Fruit fly (Drosophila melanogaster): ENCODE results near the gene CG12480.

CG12480 gene

DNA sequence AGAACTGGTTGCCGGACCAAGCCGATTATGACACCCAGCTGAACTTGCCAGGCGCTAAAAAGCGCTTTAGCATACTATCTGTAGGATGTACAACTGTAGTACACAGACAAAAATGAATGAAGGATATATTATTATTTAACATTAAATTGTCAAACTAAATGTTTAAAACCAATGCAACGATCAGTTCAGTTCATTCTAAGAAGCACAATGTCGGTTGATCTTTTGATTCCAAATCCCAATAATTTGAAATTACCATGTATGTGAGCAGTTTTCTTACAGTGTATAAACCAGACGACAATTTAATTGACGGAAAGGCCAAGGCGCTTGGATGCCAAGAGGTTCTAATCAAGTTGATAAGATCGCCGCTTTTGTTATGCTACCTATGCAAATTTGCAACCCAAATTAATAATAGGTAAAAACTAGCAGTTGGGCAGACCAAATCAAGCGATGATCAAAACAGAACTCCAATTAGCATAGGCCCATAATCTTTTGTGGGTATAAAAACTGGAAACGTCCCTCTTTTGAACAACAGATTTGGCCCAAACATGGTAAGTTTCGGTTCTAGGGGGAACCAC, at the start of gene CG12480 (continued):
- peak; percentile 90 for TF ChIP-seq CG32532 (GFP tag; IDR thresholded peaks at IDR 0.05)
- TF ChIP-seq sqz (GFP tag; optimal IDR thresholded peaks at IDR 0.05) = no peak
- TF ChIP-seq Gsc (GFP tag; IDR thresholded peaks at IDR 0.05) = no peak
- no peak for TF ChIP-seq CG7745 (tag; optimal IDR thresholded peaks at IDR 0.05)
- TF ChIP-seq Awh (GFP tag; IDR thresholded peaks at IDR 0.05) = no peak
- peak; percentile 6 for TF ChIP-seq exex (tag; optimal IDR thresholded peaks at IDR 0.05)
- no peak for TF ChIP-seq zf30C (GFP tag; optimal IDR thresholded peaks at IDR 0.05)
- no peak for TF ChIP-seq CG12236 (GFP tag; optimal IDR thresholded peaks at IDR 0.05)
- no peak for TF ChIP-seq CG9876 (GFP tag; optimal IDR thresholded peaks at IDR 0.05)
- TF ChIP-seq abd-A (tag; optimal IDR thresholded peaks at IDR 0.05) = peak; percentile 28
- no peak for TF ChIP-seq Trl (optimal IDR thresholded peaks at IDR 0.05)
- TF ChIP-seq Trl (GFP tag; optimal IDR thresholded peaks at IDR 0.05) = peak; percentile 4
- TF ChIP-seq chinmo (GFP tag; IDR thresholded peaks at IDR 0.05; ENCODE audit: partially characterized antibody) = no peak
- TF ChIP-seq Hmr (GFP tag; optimal IDR thresholded peaks at IDR 0.05) = peak; percentile 70
- no peak for TF ChIP-seq bsh (GFP tag; optimal IDR thresholded peaks at IDR 0.05)
- TF ChIP-seq danr (GFP tag; IDR thresholded peaks at IDR 0.05) = no peak
- TF ChIP-seq CG14014 (GFP tag; IDR thresholded peaks at IDR 0.05) = peak; percentile 58; the same call in 1 of the 2 replicates
- peak; percentile 53 for TF ChIP-seq HLH54F (GFP tag; optimal IDR thresholded peaks at IDR 0.05)
- no peak for TF ChIP-seq nau (GFP tag; optimal IDR thresholded peaks at IDR 0.05)
- peak; percentile 74 for TF ChIP-seq CG2678 (tag; optimal IDR thresholded peaks at IDR 0.05)
- TF ChIP-seq unc-4 (GFP tag; IDR thresholded peaks at IDR 0.05; ENCODE audit: partially characterized antibody) = no peak
- no peak for TF ChIP-seq her (GFP tag; optimal IDR thresholded peaks at IDR 0.05)
- TF ChIP-seq Meics (GFP tag; optimal IDR thresholded peaks at IDR 0.05) = peak; percentile 73
- peak; percentile 42 for TF ChIP-seq CG17385 (GFP tag; optimal IDR thresholded peaks at IDR 0.05)
- TF ChIP-seq inv (GFP tag; IDR thresholded peaks at IDR 0.05; ENCODE audit: partially characterized antibody) = no peak
- no peak for TF ChIP-seq ATbp (GFP tag; optimal IDR thresholded peaks at IDR 0.05)
- no peak for TF ChIP-seq CG4820 (GFP tag; optimal IDR thresholded peaks at IDR 0.05)
- peak; percentile 49 for TF ChIP-seq fd3F (GFP tag; optimal IDR thresholded peaks at IDR 0.05)
- no peak for TF ChIP-seq chn (GFP tag; optimal IDR thresholded peaks at IDR 0.05)
- no peak; the same call in 2 of the 3 replicates for TF ChIP-seq CG11456 (GFP tag; IDR thresholded peaks at IDR 0.05)
- TF ChIP-seq CG13894 (tag; optimal IDR thresholded peaks at IDR 0.05) = peak; percentile 64
- no peak for TF ChIP-seq Hmx (GFP tag; optimal IDR thresholded peaks at IDR 0.05)
- peak; percentile 47; the same call in 1 of the 2 replicates for TF ChIP-seq CG11247 (GFP tag; IDR thresholded peaks at IDR 0.05)
- TF ChIP-seq slbo (GFP tag; IDR thresholded peaks at IDR 0.05) = peak; percentile 86
- TF ChIP-seq lab (GFP tag; optimal IDR thresholded peaks at IDR 0.05) = peak; percentile 70
- peak; percentile 53 for TF ChIP-seq CG12155 (GFP tag; optimal IDR thresholded peaks at IDR 0.05)
- TF ChIP-seq dysf (GFP tag; IDR thresholded peaks at IDR 0.05) = peak; percentile 70; the same call in 2 of the 3 replicates
- TF ChIP-seq CG1602 (GFP tag; optimal IDR thresholded peaks at IDR 0.05) = no peak
- TF ChIP-seq CG10431 (GFP tag; optimal IDR thresholded peaks at IDR 0.05) = no peak
- peak; percentile 40 for TF ChIP-seq CG8924 (tag; optimal IDR thresholded peaks at IDR 0.05)
- TF ChIP-seq Ssrp (tag; optimal IDR thresholded peaks at IDR 0.05) = no peak
- peak; percentile 13; the same call in 1 of the 2 replicates for TF ChIP-seq CG32772 (GFP tag; IDR thresholded peaks at IDR 0.05)
- no peak for TF ChIP-seq trem (tag; optimal IDR thresholded peaks at IDR 0.05)
- peak; percentile 26 for TF ChIP-seq CG10274 (GFP tag; optimal IDR thresholded peaks at IDR 0.05)
- TF ChIP-seq Dek (tag; optimal IDR thresholded peaks at IDR 0.05) = peak; percentile 55
- no peak for TF ChIP-seq NC2α (GFP tag; optimal IDR thresholded peaks at IDR 0.05)
- no peak for TF ChIP-seq kni (GFP tag; optimal IDR thresholded peaks at IDR 0.05)
- peak; percentile 38 for TF ChIP-seq CrebB (tag; optimal IDR thresholded peaks at IDR 0.05)
- TF ChIP-seq CG1529 (GFP tag; optimal IDR thresholded peaks at IDR 0.05) = no peak
- peak; percentile 65 for TF ChIP-seq CG31224 (GFP tag; IDR thresholded peaks at IDR 0.05)
